Fruit fly (Drosophila melanogaster): ENCODE measurements around the gene Sol1.

dm6 chr3R:12344914-12345549 lies 41.0 kb upstream of the Sol1 start:
- TF ChIP-seq CG8478 (optimal IDR thresholded peaks at IDR 0.05) (no peak), CTCF (optimal IDR thresholded peaks at IDR 0.05) (no peak)

Data from S2 (cell line).